Worm (Caenorhabditis elegans) whole organism, young adult: ENCODE measurements around the gene T11G6.3.

Experiments
- C17E4.6 ChIP-seq: fragments of 200-800 bp; sonication (Bioruptor generic); IDR thresholded peaks from 2 replicates; pipeline ENCODE4 v1.3.6; 2022; ENCODE audit warnings: missing genetic modification reagents, missing genetic modification characterization, missing compliant biosample characterization
- D2030.7 ChIP-seq: fragments of 200-800 bp; sonication (Bioruptor generic); IDR thresholded peaks from 2 replicates; pipeline ENCODE4 v1.3.6; 2022; ENCODE audit warnings: missing genetic modification reagents, missing genetic modification characterization, missing compliant biosample characterization
- F37B4.10 ChIP-seq: fragments of 200-800 bp; sonication (Bioruptor generic); IDR thresholded peaks from 2 replicates; pipeline ENCODE4 v1.3.6; 2022; ENCODE audit warnings: missing genetic modification characterization, missing compliant biosample characterization
- F49E8.2 ChIP-seq: sonication (generic microtip); optimal IDR thresholded peaks from 3 replicates; lab custom pipeline; 2017; ENCODE audit warnings: missing genetic modification characterization, mild to moderate bottlenecking, missing compliant biosample characterization, antibody characterized with exemption, moderate library complexity; ENCODE audit not compliant: insufficient read depth
- F57C9.4 ChIP-seq: sonication (generic microtip); optimal IDR thresholded peaks from 2 replicates; lab custom pipeline; 2017; ENCODE audit warnings: mild to moderate bottlenecking, missing genetic modification characterization, missing compliant biosample characterization
- T07F8.4 ChIP-seq: sonication (generic microtip); optimal IDR thresholded peaks from 2 replicates; lab custom pipeline; 2016; ENCODE audit warnings: mild to moderate bottlenecking, missing genetic modification characterization, moderate library complexity, missing compliant biosample characterization
- T26A5.8 ChIP-seq: sonication (generic microtip); optimal IDR thresholded peaks from 2 replicates; lab custom pipeline; 2016; ENCODE audit warnings: missing genetic modification characterization, missing compliant biosample characterization
- Y53F4B.3 ChIP-seq: fragments of 200-800 bp; sonication (Bioruptor generic); IDR thresholded peaks from 2 replicates; pipeline ENCODE4 v1.3.6; 2022; ENCODE audit warnings: missing genetic modification reagents, missing genetic modification characterization, missing compliant biosample characterization
- Y56A3A.18 ChIP-seq: fragments of 200-800 bp; sonication (Bioruptor generic); IDR thresholded peaks from 2 replicates; pipeline ENCODE4 v1.3.6; 2022; ENCODE audit warnings: missing genetic modification reagents, missing genetic modification characterization, missing compliant biosample characterization
- Y67H2A.10 ChIP-seq: fragments of 200-800 bp; sonication (Bioruptor generic); conservative IDR thresholded peaks from 2 replicates; pipeline ENCODE4 v1.3.6; 2022; ENCODE audit warnings: missing genetic modification reagents, missing genetic modification characterization, missing compliant biosample characterization
- Y79H2A.3 ChIP-seq: fragments of 200-800 bp; sonication (Bioruptor generic); conservative IDR thresholded peaks from 2 replicates; pipeline ENCODE4 v1.3.6; 2022; ENCODE audit warnings: missing genetic modification reagents, missing genetic modification characterization, missing compliant biosample characterization
- Y95B8A.8 ChIP-seq: fragments of 200-800 bp; sonication (Bioruptor generic); IDR thresholded peaks from 2 replicates; pipeline ENCODE4 v1.3.6; 2022; ENCODE audit warnings: missing genetic modification reagents, missing genetic modification characterization, missing compliant biosample characterization
- attf-3 ChIP-seq: fragments of 200-800 bp; sonication (Bioruptor generic); conservative IDR thresholded peaks from 2 replicates; pipeline ENCODE4 v1.3.6; 2022; ENCODE audit warnings: missing genetic modification reagents, missing genetic modification characterization, missing compliant biosample characterization
- ccch-3 ChIP-seq: fragments of 200-800 bp; sonication (Bioruptor generic); optimal IDR thresholded peaks from 2 replicates; lab custom pipeline; 2018; ENCODE audit warnings: mild to moderate bottlenecking, missing genetic modification characterization, missing compliant biosample characterization
- cebp-1 ChIP-seq, 2 experiments: fragments of 200-800 bp in 1 of 2; sonication (Bioruptor generic) in 1 of 2; sonication (generic microtip) in 1 of 2; IDR thresholded peaks in 1 of 2; optimal IDR thresholded peaks in 1 of 2; 2 replicates each; pipeline versions ENCODE4 v1.3.6 to Lab custom; 2017 to 2022; ENCODE audit warnings: missing compliant biosample characterization in 2 of 2, missing genetic modification characterization in 2 of 2, mild to moderate bottlenecking in 1 of 2, missing genetic modification reagents in 1 of 2, moderate library complexity in 1 of 2
- cebp-2 ChIP-seq: fragments of 200-800 bp; sonication (Bioruptor generic); IDR thresholded peaks from 2 replicates; pipeline ENCODE4 v1.3.6; 2022; ENCODE audit warnings: missing genetic modification characterization, missing compliant biosample characterization
- ceh-27 ChIP-seq: fragments of 200-800 bp; sonication (Bioruptor generic); optimal IDR thresholded peaks from 2 replicates; lab custom pipeline; 2018; ENCODE audit warnings: mild to moderate bottlenecking, missing genetic modification characterization, moderate library complexity, missing compliant biosample characterization
- ceh-58 ChIP-seq: fragments of 200-800 bp; sonication (Bioruptor generic); IDR thresholded peaks from 2 replicates; pipeline ENCODE4 v1.3.6; 2022; ENCODE audit warnings: missing genetic modification characterization, missing compliant biosample characterization
- dpl-1 ChIP-seq: fragments of 150-350 bp; optimal IDR thresholded peaks from 2 replicates; lab custom pipeline; 2014; ENCODE audit warnings: missing biosample characterization, missing genetic modification reagents, missing genetic modification characterization
- egl-44 ChIP-seq: fragments of 200-800 bp; sonication (Bioruptor generic); IDR thresholded peaks from 2 replicates; pipeline ENCODE4 v1.3.6; 2022; ENCODE audit warnings: missing genetic modification reagents, missing genetic modification characterization, missing compliant biosample characterization
- ekl-4 ChIP-seq: fragments of 200-800 bp; sonication (Bioruptor generic); IDR thresholded peaks from 2 replicates; pipeline ENCODE4 v1.3.6; 2022; ENCODE audit warnings: missing genetic modification reagents, missing genetic modification characterization, missing compliant biosample characterization
- gei-17 ChIP-seq: fragments of 200-800 bp; sonication (Bioruptor generic); optimal IDR thresholded peaks from 2 replicates; lab custom pipeline; 2018; ENCODE audit warnings: mild to moderate bottlenecking, missing genetic modification characterization, missing compliant biosample characterization
- hmg-1.2 ChIP-seq: fragments of 200-800 bp; sonication (Bioruptor generic); IDR thresholded peaks from 2 replicates; pipeline ENCODE4 v1.3.6; 2022; ENCODE audit warnings: missing genetic modification reagents, missing genetic modification characterization, missing compliant biosample characterization
- hrde-1 ChIP-seq: sonication (generic microtip); optimal IDR thresholded peaks from 2 replicates; lab custom pipeline; 2016; ENCODE audit warnings: missing genetic modification characterization, mild to moderate bottlenecking, missing compliant biosample characterization, moderate library complexity, missing genotype, missing genetic modification reagents, borderline replicate concordance
- let-526 ChIP-seq: fragments of 200-800 bp; sonication (Bioruptor generic); IDR thresholded peaks from 2 replicates; pipeline ENCODE4 v1.3.6; 2022; ENCODE audit warnings: missing genetic modification reagents, missing genetic modification characterization, missing compliant biosample characterization
- lin-40 ChIP-seq: sonication (generic microtip); optimal IDR thresholded peaks from 2 replicates; lab custom pipeline; 2016; ENCODE audit warnings: missing genetic modification characterization, mild to moderate bottlenecking, missing compliant biosample characterization, missing genotype, missing genetic modification reagents
- madf-10 ChIP-seq: sonication (generic microtip); optimal IDR thresholded peaks from 2 replicates; lab custom pipeline; 2016; ENCODE audit warnings: mild to moderate bottlenecking, missing genetic modification characterization, missing compliant biosample characterization
- madf-3 ChIP-seq: fragments of 200-800 bp; sonication (Bioruptor generic); IDR thresholded peaks from 2 replicates; pipeline ENCODE4 v1.3.6; 2022; ENCODE audit warnings: missing genetic modification reagents, missing genetic modification characterization, missing compliant biosample characterization
- madf-6 ChIP-seq: fragments of 200-800 bp; sonication (Bioruptor generic); IDR thresholded peaks from 2 replicates; pipeline ENCODE4 v1.3.6; 2022; ENCODE audit warnings: missing genetic modification reagents, missing genetic modification characterization, missing compliant biosample characterization
- madf-8 ChIP-seq: fragments of 200-800 bp; sonication (Bioruptor generic); conservative IDR thresholded peaks from 2 replicates; pipeline ENCODE4 v1.3.6; 2022; ENCODE audit warnings: missing genetic modification reagents, missing genetic modification characterization, missing compliant biosample characterization
- nfya-1 ChIP-seq: sonication (generic microtip); optimal IDR thresholded peaks from 2 replicates; lab custom pipeline; 2017; ENCODE audit warnings: antibody characterized with exemption, missing compliant biosample characterization, missing genetic modification characterization, borderline replicate concordance; ENCODE audit not compliant: insufficient read depth
- nfya-2 ChIP-seq: fragments of 200-800 bp; sonication (Bioruptor generic); IDR thresholded peaks from 2 replicates; pipeline ENCODE4 v1.3.6; 2022; ENCODE audit warnings: missing genetic modification reagents, missing genetic modification characterization, missing compliant biosample characterization
- nfyb-1 ChIP-seq: fragments of 200-800 bp; sonication (Bioruptor generic); IDR thresholded peaks from 2 replicates; pipeline ENCODE4 v1.3.6; 2022; ENCODE audit warnings: missing genetic modification reagents, missing genetic modification characterization, missing compliant biosample characterization
- pbrm-1 ChIP-seq: fragments of 200-800 bp; sonication (Bioruptor generic); IDR thresholded peaks from 2 replicates; pipeline ENCODE4 v1.3.6; 2022; ENCODE audit warnings: missing genetic modification reagents, missing genetic modification characterization, missing compliant biosample characterization
- rec-8 ChIP-seq, 2 experiments: sonication (generic microtip); optimal IDR thresholded peaks; 2 replicates each; lab custom pipeline; 2016; ENCODE audit warnings: mild to moderate bottlenecking in 2 of 2, missing genetic modification characterization in 2 of 2, missing genetic modification reagents in 2 of 2, missing genotype in 2 of 2, missing biosample characterization in 1 of 2, missing compliant biosample characterization in 1 of 2, moderate library complexity in 1 of 2
- repo-1 ChIP-seq: sonication (generic microtip); optimal IDR thresholded peaks from 2 replicates; lab custom pipeline; 2017; ENCODE audit warnings: mild to moderate bottlenecking, missing genetic modification characterization, missing compliant biosample characterization
- rpc-1 ChIP-seq, 2 experiments: fragments of 150-350 bp in 1 of 2; sonication (generic microtip) in 1 of 2; optimal IDR thresholded peaks; 2 replicates each; lab custom pipeline; 2014 to 2018; ENCODE audit warnings: missing biosample characterization in 1 of 2, missing genetic modification characterization in 1 of 2, missing genetic modification reagents in 1 of 2, missing genotype in 1 of 2
- snpc-3.4 ChIP-seq: sonication (generic microtip); optimal IDR thresholded peaks from 2 replicates; lab custom pipeline; 2017; ENCODE audit warnings: missing genetic modification characterization, mild to moderate bottlenecking, missing compliant biosample characterization, antibody characterized with exemption, moderate library complexity, missing genotype, missing genetic modification reagents
- snpc-4 ChIP-seq, 5 experiments: fragments of 150-350 bp in 1 of 5; sonication (generic microtip) in 4 of 5; optimal IDR thresholded peaks; 2 replicates each; lab custom pipeline; 2014 to 2018; ENCODE audit warnings: missing genetic modification characterization in 5 of 5, missing biosample characterization in 3 of 5, antibody characterized with exemption in 2 of 5, mild to moderate bottlenecking in 2 of 5, missing compliant biosample characterization in 2 of 5, missing genotype in 2 of 5, moderate library complexity in 2 of 5, missing genetic modification reagents in 1 of 5
- tlf-1 ChIP-seq: fragments of 200-800 bp; sonication (Bioruptor generic); optimal IDR thresholded peaks from 2 replicates; lab custom pipeline; 2018; ENCODE audit warnings: mild to moderate bottlenecking, missing genetic modification characterization, missing compliant biosample characterization
- unc-130 ChIP-seq: sonication (generic microtip); optimal IDR thresholded peaks from 2 replicates; lab custom pipeline; 2016; ENCODE audit warnings: missing genetic modification reagents, missing genetic modification characterization, missing compliant biosample characterization
- ztf-3 ChIP-seq: fragments of 200-800 bp; sonication (Bioruptor generic); optimal IDR thresholded peaks from 2 replicates; lab custom pipeline; 2018; ENCODE audit warnings: mild to moderate bottlenecking, missing genetic modification characterization, missing compliant biosample characterization

T11G6.3 gene

ce11 chrIV:10896512-10896911 is 41.5 kb upstream of the T11G6.3 start, which contains the start of gene srlf-13:
srlf-13 (minus strand) TSS chrIV:10896612.
- no peak for TF ChIP-seq nfya-1 (tag; lab: Kevin White, UChicago)
- TF ChIP-seq nfya-2 (GFP tag; lab: Robert Waterston, UW) = no peak
- TF ChIP-seq Y95B8A.8 (GFP tag; lab: Robert Waterston, UW) = no peak
- TF ChIP-seq T07F8.4 (tag; lab: Kevin White, UChicago) = no peak
- TF ChIP-seq unc-130 = no peak
- TF ChIP-seq nfyb-1 = no peak
- no peak for TF ChIP-seq attf-3 (GFP tag; lab: Robert Waterston, UW)
- TF ChIP-seq ztf-3 = no peak
- TF ChIP-seq Y53F4B.3 (GFP tag; lab: Robert Waterston, UW) = no peak

DNA sequence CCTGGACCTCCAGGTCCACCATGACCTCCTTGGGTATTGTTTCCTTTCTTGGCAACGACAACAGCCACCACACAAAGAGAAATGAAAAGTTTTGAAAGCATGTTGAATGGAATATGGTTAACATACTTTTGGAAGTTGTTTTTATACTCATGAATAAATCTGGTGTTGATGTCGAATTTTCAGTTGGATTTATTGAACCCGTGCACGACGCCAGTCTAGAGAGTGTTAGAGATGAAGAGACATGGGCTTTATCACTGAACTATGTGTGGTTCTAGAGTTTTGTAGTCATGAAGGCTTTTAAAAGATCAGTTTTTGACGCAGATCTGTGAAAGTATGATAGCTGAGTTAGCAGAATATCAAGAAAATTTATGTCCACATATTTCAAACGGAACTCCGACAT is 39.2 kb upstream of the T11G6.3 start, which contains the start of gene srlf-14:
Gene srlf-14, minus strand, starts transcription at position 101 of the 400 bp plus-strand sequence.
- no peak for TF ChIP-seq dpl-1
- TF ChIP-seq madf-8 = no peak
- TF ChIP-seq ekl-4 (GFP tag; lab: Robert Waterston, UW) = no peak
- TF ChIP-seq Y67H2A.10 (GFP tag; lab: Robert Waterston, UW) = no peak
- no peak for TF ChIP-seq ceh-58
- no peak for TF ChIP-seq snpc-3.4 (tag; lab: Kevin White, UChicago)
- no peak for TF ChIP-seq rec-8 (tag; optimal IDR thresholded peaks at IDR 0.05; lab: Kevin White, UChicago)
- no peak for TF ChIP-seq madf-3
- TF ChIP-seq Y79H2A.3 (GFP tag; lab: Robert Waterston, UW) = no peak
- no peak for TF ChIP-seq rpc-1 (optimal IDR thresholded peaks at IDR 0.05; lab: Kevin White, UChicago)
- no peak for TF ChIP-seq rpc-1 (tag; optimal IDR thresholded peaks at IDR 0.05; lab: Kevin White, UChicago)
- TF ChIP-seq ccch-3 (GFP tag; lab: Kevin White, UChicago) = no peak
- TF ChIP-seq F57C9.4 (tag; lab: Kevin White, UChicago) = no peak

DNA sequence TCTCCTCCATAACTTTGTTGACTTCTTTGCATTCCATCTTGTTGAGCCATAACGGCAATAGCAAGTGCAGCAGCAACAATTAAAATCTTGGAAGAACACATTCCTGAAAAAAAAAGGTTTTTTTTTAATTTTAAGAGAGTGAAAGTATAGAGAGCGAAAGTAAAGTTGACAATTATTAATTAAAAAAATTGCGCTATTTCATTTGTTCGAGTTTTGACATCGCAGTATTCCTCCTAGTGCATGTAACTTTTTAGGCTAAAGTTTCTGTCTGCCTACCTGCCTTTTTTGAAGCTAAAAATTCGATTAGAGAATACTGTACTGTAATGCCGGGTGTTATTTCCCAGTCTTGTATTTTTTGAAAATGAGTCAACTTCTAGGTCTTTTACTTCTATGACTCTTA is 37.0 kb upstream of the T11G6.3 start, which contains the start of gene srlf-12:
Gene srlf-12, minus strand, starts transcription at position 101 of the 400 bp plus-strand sequence.
- TF ChIP-seq madf-10 (tag; lab: Kevin White, UChicago) = no peak
- no peak for TF ChIP-seq D2030.7
- TF ChIP-seq gei-17 (GFP tag; lab: Kevin White, UChicago) = no peak
- no peak for TF ChIP-seq madf-6 (GFP tag; lab: Robert Waterston, UW)
- no peak for TF ChIP-seq F37B4.10
- no peak for TF ChIP-seq C17E4.6 (GFP tag; lab: Robert Waterston, UW)
- TF ChIP-seq lin-40 (tag; lab: Kevin White, UChicago) = no peak
- no peak for TF ChIP-seq let-526 (GFP tag; lab: Robert Waterston, UW)

DNA sequence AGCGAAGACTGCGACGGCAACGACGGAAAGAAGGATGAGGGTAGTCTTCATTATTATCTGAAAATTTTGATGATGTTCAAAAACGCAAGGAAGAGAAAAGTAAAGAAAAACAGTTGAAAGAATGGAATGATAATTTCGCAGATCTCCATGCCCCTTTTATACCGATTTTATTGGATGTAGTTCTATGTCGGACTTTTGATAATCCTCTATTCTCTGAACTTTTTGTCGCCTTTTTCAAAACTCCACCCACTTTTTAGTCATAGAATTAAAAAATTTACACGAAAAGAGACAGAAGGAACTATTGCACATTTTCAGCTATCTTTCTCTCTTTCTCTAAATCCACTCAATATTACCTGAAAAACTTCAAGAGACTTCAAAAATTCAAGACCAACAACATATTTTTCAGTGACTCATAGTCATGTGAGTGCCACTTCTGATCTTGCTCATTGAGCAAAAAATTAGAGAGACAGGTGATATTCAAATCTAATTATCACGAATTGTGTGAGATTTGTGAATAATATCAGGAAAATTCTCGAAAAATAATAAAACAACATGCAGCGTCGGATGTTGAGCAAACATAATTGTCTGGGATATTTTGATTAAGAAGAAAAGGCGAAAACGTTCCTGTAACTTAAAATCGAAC is 34.9 kb upstream of the T11G6.3 start, which contains the start of gene F13E9.15:
Gene F13E9.15, minus strand, starts transcription at position 51 of the 643 bp plus-strand sequence.
- TF ChIP-seq Y56A3A.18 (GFP tag; lab: Robert Waterston, UW) = no peak
- no peak for TF ChIP-seq repo-1 (tag; lab: Kevin White, UChicago)
- no peak for TF ChIP-seq cebp-2 (GFP tag; lab: Robert Waterston, UW)
- TF ChIP-seq T26A5.8 (tag; lab: Kevin White, UChicago) = no peak
- TF ChIP-seq hmg-1.2 (GFP tag; lab: Robert Waterston, UW) = no peak
- TF ChIP-seq tlf-1 (GFP tag; lab: Kevin White, UChicago) = no peak
- TF ChIP-seq egl-44 = no peak
- TF ChIP-seq cebp-1 (GFP tag; IDR thresholded peaks at IDR 0.05; lab: Robert Waterston, UW) = no peak
- TF ChIP-seq cebp-1 (tag; optimal IDR thresholded peaks at IDR 0.05; lab: Kevin White, UChicago) = no peak
- no peak for TF ChIP-seq madf-8
- no peak for TF ChIP-seq F49E8.2 (tag; lab: Kevin White, UChicago)
- TF ChIP-seq hrde-1 (tag; lab: Kevin White, UChicago) = no peak
- TF ChIP-seq pbrm-1 (GFP tag; lab: Robert Waterston, UW) = no peak
- TF ChIP-seq snpc-4 (GFP tag; optimal IDR thresholded peaks at IDR 0.05; lab: Kevin White, UChicago) = no peak
- TF ChIP-seq snpc-4 (tag; optimal IDR thresholded peaks at IDR 0.05; lab: Kevin White, UChicago) = no peak
- no peak for TF ChIP-seq ceh-27 (GFP tag; lab: Kevin White, UChicago)
